Worm (Caenorhabditis elegans) whole organism, L3 larva: ENCODE data around the gene set-19.

ENCODE experiments used
- R02D3.7 ChIP-seq: fragments of 150-350 bp; optimal IDR thresholded peaks from 2 replicates; lab custom pipeline; 2014; ENCODE audit warnings: missing biosample characterization, missing genetic modification characterization
- daf-12 ChIP-seq: fragments of 150-350 bp; optimal IDR thresholded peaks from 2 replicates; lab custom pipeline; 2014; ENCODE audit warnings: missing biosample characterization, missing genetic modification reagents, missing genetic modification characterization
- fkh-10 ChIP-seq: sonication (generic microtip); optimal IDR thresholded peaks from 2 replicates; lab custom pipeline; 2017; ENCODE audit warnings: missing biosample characterization, missing genetic modification reagents, missing genetic modification characterization
- pha-4 ChIP-seq: fragments of 150-350 bp; optimal IDR thresholded peaks from 2 replicates; lab custom pipeline; 2014; ENCODE audit warnings: missing biosample characterization, missing genetic modification reagents, missing genetic modification characterization
- snpc-4 ChIP-seq: fragments of 150-350 bp; optimal IDR thresholded peaks from 2 replicates; lab custom pipeline; 2014; ENCODE audit warnings: missing biosample characterization, missing genetic modification characterization
- unc-39 ChIP-seq: sonication (generic microtip); optimal IDR thresholded peaks from 4 replicates; lab custom pipeline; 2017; ENCODE audit warnings: missing biosample characterization, missing genetic modification characterization
- unc-62 ChIP-seq: fragments of 150-350 bp; sonication (generic microtip); optimal IDR thresholded peaks from 4 replicates; lab custom pipeline; 2014; ENCODE audit warnings: missing biosample characterization, missing genetic modification reagents, missing genetic modification characterization

DNA sequence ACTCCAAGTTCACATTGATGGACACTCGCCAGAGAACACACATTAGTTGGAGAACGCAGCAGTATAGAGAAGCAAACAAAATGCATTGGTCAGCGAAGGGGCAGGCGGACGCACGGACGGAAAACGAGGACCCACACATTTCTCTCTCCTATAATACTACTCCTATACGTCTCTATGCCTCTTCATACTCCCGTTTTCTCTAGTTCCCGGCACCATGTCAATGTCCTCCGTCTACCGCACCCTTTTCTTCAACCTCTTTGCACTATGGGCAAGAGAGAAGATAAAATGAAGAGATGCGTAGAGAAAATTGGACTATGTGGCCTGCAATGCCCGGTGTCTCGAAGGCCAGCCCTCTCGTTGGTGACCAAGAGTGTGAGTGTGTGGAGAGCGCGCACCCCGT lies 6.0 kb upstream of the set-19 start, which contains the start of gene set-20:
- peak; percentile 34 for TF ChIP-seq pha-4
- TF ChIP-seq unc-62 (GFP tag; lab: Kevin White, UChicago) = no peak
- TF ChIP-seq daf-12 (tag; lab: Kevin White, UChicago) = no peak
- no peak for TF ChIP-seq fkh-10 (GFP tag; lab: Kevin White, UChicago)
- TF ChIP-seq unc-39 = no peak
- no peak for TF ChIP-seq R02D3.7 (tag; lab: Kevin White, UChicago)
- TF ChIP-seq snpc-4 (tag; lab: Kevin White, UChicago) = peak; percentile 59
